Fruit fly (Drosophila melanogaster) Kc167 (cell line): ENCODE data around the gene CG14696.

Experiments
- Sin3A ChIP-seq: fragments of >200 bp; optimal IDR thresholded peaks from 2 replicates; lab custom pipeline; 2018; ENCODE audit warnings: missing external identifiers
- h ChIP-seq: fragments of >200 bp; optimal IDR thresholded peaks from 3 replicates; lab custom pipeline; 2018; ENCODE audit warnings: missing external identifiers
- ttk ChIP-seq: sonication (Bioruptor generic); optimal IDR thresholded peaks from 2 replicates; lab custom pipeline; 2017; ENCODE audit warnings: missing external identifiers

DNA sequence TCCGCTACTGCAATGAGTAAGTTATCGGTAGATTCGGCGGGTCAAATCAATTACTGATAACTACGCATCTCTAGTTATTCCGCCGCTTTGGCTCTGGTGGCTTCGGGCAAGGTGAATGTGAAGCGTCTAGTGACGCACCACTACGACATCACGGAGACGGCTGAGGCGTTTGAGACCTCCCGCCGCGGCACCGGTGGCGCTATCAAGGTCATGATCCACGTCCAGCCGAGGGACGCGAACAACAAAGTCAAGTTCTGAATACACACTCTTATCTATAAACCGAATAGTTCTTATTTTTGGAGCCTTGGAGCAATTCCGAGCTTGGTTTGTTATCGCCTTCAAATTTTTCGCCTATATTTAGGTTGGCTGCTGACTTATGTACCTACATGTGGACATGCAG, 7.0 kb downstream of the CG14696 start:
- TF ChIP-seq h (lab: Kevin White, UChicago) = no peak
- TF ChIP-seq ttk (lab: Kevin White, UChicago) = no peak
- TF ChIP-seq Sin3A = no peak
